Worm (Caenorhabditis elegans): ENCODE measurements around the gene ppt-1.

The ppt-1 gene

ce11 chrV:6611504-6611903 is 14.6 kb downstream of the ppt-1 start:
- no peak for TF ChIP-seq ZK546.5 (tag; optimal IDR thresholded peaks at IDR 0.05)
- no peak for TF ChIP-seq blmp-1 (tag; optimal IDR thresholded peaks at IDR 0.05; ENCODE audit: insufficient read depth)
- no peak for TF ChIP-seq fos-1 (tag; optimal IDR thresholded peaks at IDR 0.05)
- TF ChIP-seq C34F6.9 (tag; optimal IDR thresholded peaks at IDR 0.05): peak; percentile 7
- TF ChIP-seq dmd-4 (tag; optimal IDR thresholded peaks at IDR 0.05): no peak
- TF ChIP-seq aly-2 (tag; optimal IDR thresholded peaks at IDR 0.05): no peak
- peak; percentile 12 for TF ChIP-seq nhr-129 (tag; optimal IDR thresholded peaks at IDR 0.05)
- TF ChIP-seq nhr-23 (tag; optimal IDR thresholded peaks at IDR 0.05): no peak
- no peak for TF ChIP-seq peb-1 (tag; optimal IDR thresholded peaks at IDR 0.05)
- TF ChIP-seq ztf-4 (tag; optimal IDR thresholded peaks at IDR 0.05): no peak
- peak in 1 of 2 experiments; percentile 89 for TF ChIP-seq lsy-2 (tag; optimal IDR thresholded peaks at IDR 0.05)

ce11 chrV:6611058-6611457 is 15.1 kb downstream of the ppt-1 start, which contains the start of gene gon-14:
TSS of gene gon-14 (minus strand) at chrV:6611158.
- TF ChIP-seq crh-2 (tag; optimal IDR thresholded peaks at IDR 0.05): no peak
- TF ChIP-seq fos-1 (tag; optimal IDR thresholded peaks at IDR 0.05): no peak
- no peak for TF ChIP-seq sem-4 (tag; optimal IDR thresholded peaks at IDR 0.05)
- TF ChIP-seq lin-39 (tag; optimal IDR thresholded peaks at IDR 0.05): no peak
- no peak for TF ChIP-seq mbf-1 (tag; optimal IDR thresholded peaks at IDR 0.05)
- TF ChIP-seq egl-27 (tag; optimal IDR thresholded peaks at IDR 0.05): no peak
- TF ChIP-seq F13H6.1 (tag; optimal IDR thresholded peaks at IDR 0.05): no peak

- TF ChIP-seq unc-55 (GFP tag; optimal IDR thresholded peaks at IDR 0.05): peak; percentile 76
- peak; percentile 88 for TF ChIP-seq fos-1 (tag; optimal IDR thresholded peaks at IDR 0.05)
- TF ChIP-seq ztf-11 (tag; optimal IDR thresholded peaks at IDR 0.05): no peak
- peak; percentile 48 for TF ChIP-seq skn-1 (tag; optimal IDR thresholded peaks at IDR 0.05)
- TF ChIP-seq C34F6.9 (tag; optimal IDR thresholded peaks at IDR 0.05): no peak
- TF ChIP-seq gmeb-1 (tag; optimal IDR thresholded peaks at IDR 0.05): peak; percentile 47
These were observed 19.9 kb downstream of the ppt-1 start for ce11 chrV:6606197-6606596.

ce11 chrV:6605275-6605674 is 20.9 kb downstream of the ppt-1 start, which contains the start of gene ZK1055.7:
TSS of gene ZK1055.7 (minus strand) at chrV:6605375.
- no peak for TF ChIP-seq ztf-4 (tag; optimal IDR thresholded peaks at IDR 0.05)
- no peak for TF ChIP-seq ztf-11 (tag; optimal IDR thresholded peaks at IDR 0.05)
- TF ChIP-seq zag-1 (tag; optimal IDR thresholded peaks at IDR 0.05): no peak
- no peak for TF ChIP-seq ceh-82 (tag; optimal IDR thresholded peaks at IDR 0.05)
- no peak for TF ChIP-seq nhr-12 (tag; optimal IDR thresholded peaks at IDR 0.05)
- TF ChIP-seq nhr-129 (tag; optimal IDR thresholded peaks at IDR 0.05): no peak
- TF ChIP-seq mdl-1 (tag; optimal IDR thresholded peaks at IDR 0.05): no peak
- no peak for TF ChIP-seq nhr-11 (tag; optimal IDR thresholded peaks at IDR 0.05)
- no peak for TF ChIP-seq Y55F3AM.14 (GFP tag; optimal IDR thresholded peaks at IDR 0.05)
- no peak for TF ChIP-seq nhr-237 (tag; optimal IDR thresholded peaks at IDR 0.05)
- TF ChIP-seq fos-1 (tag; optimal IDR thresholded peaks at IDR 0.05): no peak
- no peak for TF ChIP-seq lin-39 (tag; optimal IDR thresholded peaks at IDR 0.05)
- TF ChIP-seq unc-62 (GFP tag; optimal IDR thresholded peaks at IDR 0.05): no peak
- no peak for TF ChIP-seq ceh-16 (tag; optimal IDR thresholded peaks at IDR 0.05)
- no peak for TF ChIP-seq skn-1 (tag; optimal IDR thresholded peaks at IDR 0.05)
- TF ChIP-seq nhr-10 (tag; optimal IDR thresholded peaks at IDR 0.05): no peak
- TF ChIP-seq nhr-23 (tag; optimal IDR thresholded peaks at IDR 0.05): no peak
- TF ChIP-seq sma-9 (GFP tag; optimal IDR thresholded peaks at IDR 0.05): no peak
- no peak for TF ChIP-seq sma-9 (tag; optimal IDR thresholded peaks at IDR 0.05)
- TF ChIP-seq snpc-4 (tag; optimal IDR thresholded peaks at IDR 0.05): no peak
- TF ChIP-seq alr-1 (tag; optimal IDR thresholded peaks at IDR 0.05): no peak

- TF ChIP-seq aly-2 (tag; optimal IDR thresholded peaks at IDR 0.05) (no peak), Y55F3AM.14 (GFP tag; optimal IDR thresholded peaks at IDR 0.05) (no peak), ceh-82 (tag; optimal IDR thresholded peaks at IDR 0.05) (no peak)
These were observed 23.5 kb downstream of the ppt-1 start, which contains the start of gene ZK1055.6 for ce11 chrV:6602556-6603062. TSS of gene ZK1055.6 (minus strand) at chrV:6602606.

All from whole organism, L2 larva.